Worm (Caenorhabditis elegans) whole organism, L4 larva: ENCODE results near the gene C35A5.11.

Source experiments
- D1046.2 ChIP-seq: fragments of 200-800 bp; sonication (Bioruptor generic); IDR thresholded peaks from 2 replicates; pipeline ENCODE4 v1.3.6; 2022; ENCODE audit warnings: missing genetic modification characterization, missing compliant biosample characterization
- F10B5.3 ChIP-seq: sonication (generic microtip); optimal IDR thresholded peaks from 2 replicates; lab custom pipeline; 2016; ENCODE audit warnings: mild to moderate bottlenecking, missing genetic modification characterization, missing compliant biosample characterization
- F26F4.8 ChIP-seq: fragments of 200-800 bp; sonication (Bioruptor generic); conservative IDR thresholded peaks from 2 replicates; pipeline ENCODE4 v1.3.6; 2022; ENCODE audit warnings: missing genetic modification characterization, missing compliant biosample characterization
- Y105C5A.15 ChIP-seq: fragments of 200-800 bp; sonication (Bioruptor generic); IDR thresholded peaks from 2 replicates; pipeline ENCODE4 v1.3.6; 2022; ENCODE audit warnings: missing genetic modification characterization, missing compliant biosample characterization
- Y75B8A.6 ChIP-seq: fragments of 200-800 bp; sonication (Bioruptor generic); IDR thresholded peaks from 2 replicates; pipeline ENCODE4 v1.3.6; 2022; ENCODE audit warnings: missing genetic modification reagents, missing genetic modification characterization, missing compliant biosample characterization
- ZK337.2 ChIP-seq: fragments of 200-800 bp; sonication (Bioruptor generic); IDR thresholded peaks from 2 replicates; pipeline ENCODE4 v1.3.6; 2022; ENCODE audit warnings: missing genetic modification reagents, missing genetic modification characterization, missing compliant biosample characterization
- ZK546.5 ChIP-seq, 2 experiments: sonication (generic microtip); optimal IDR thresholded peaks; 2 replicates each; lab custom pipeline; 2017; ENCODE audit warnings: missing biosample characterization in 2 of 2, missing genetic modification characterization in 2 of 2
- aha-1 ChIP-seq: fragments of 150-350 bp; peaks from one replicate; lab custom pipeline; 2014; ENCODE audit warnings: missing biosample characterization, missing genetic modification characterization
- aly-2 ChIP-seq: sonication (generic microtip); optimal IDR thresholded peaks from 2 replicates; lab custom pipeline; 2018; ENCODE audit warnings: missing biosample characterization, missing genetic modification characterization
- ama-1 ChIP-seq: fragments of 150-350 bp; optimal IDR thresholded peaks from 2 replicates; lab custom pipeline; 2014; ENCODE audit warnings: inconsistent platforms, mixed read lengths
- ceh-20 ChIP-seq: fragments of 200-800 bp; sonication (Bioruptor generic); IDR thresholded peaks from 2 replicates; pipeline ENCODE4 v1.3.6; 2022; ENCODE audit warnings: missing genetic modification reagents, missing genetic modification characterization, missing compliant biosample characterization
- ceh-28 ChIP-seq: fragments of 150-350 bp; optimal IDR thresholded peaks from 2 replicates; lab custom pipeline; 2014; ENCODE audit warnings: missing biosample characterization, missing genetic modification reagents, missing genetic modification characterization
- ceh-44 ChIP-seq: fragments of 200-800 bp; sonication (Bioruptor generic); IDR thresholded peaks from 2 replicates; pipeline ENCODE4 v1.3.6; 2022; ENCODE audit warnings: missing genetic modification reagents, missing genetic modification characterization, missing compliant biosample characterization
- ceh-62 ChIP-seq: sonication (generic microtip); optimal IDR thresholded peaks from 2 replicates; lab custom pipeline; 2017; ENCODE audit warnings: missing biosample characterization, missing genetic modification characterization
- daf-12 ChIP-seq: fragments of 150-350 bp; optimal IDR thresholded peaks from 2 replicates; lab custom pipeline; 2014; ENCODE audit warnings: missing biosample characterization, missing genetic modification reagents, missing genetic modification characterization
- daf-19 ChIP-seq: fragments of 200-800 bp; sonication (Bioruptor generic); conservative IDR thresholded peaks from 2 replicates; pipeline ENCODE4 v1.3.6; 2022; ENCODE audit warnings: missing genetic modification characterization, missing compliant biosample characterization
- dmd-6 ChIP-seq: fragments of 200-800 bp; sonication (Bioruptor generic); IDR thresholded peaks from 2 replicates; pipeline ENCODE4 v1.3.6; 2022; ENCODE audit warnings: missing genetic modification reagents, missing genetic modification characterization, missing compliant biosample characterization
- dmd-8 ChIP-seq: fragments of 200-800 bp; sonication (Bioruptor generic); IDR thresholded peaks from 2 replicates; pipeline ENCODE4 v1.3.6; 2022; ENCODE audit warnings: missing genetic modification characterization, missing compliant biosample characterization
- dmd-9 ChIP-seq: fragments of 200-800 bp; sonication (Bioruptor generic); IDR thresholded peaks from 2 replicates; pipeline ENCODE4 v1.3.6; 2022; ENCODE audit warnings: missing genetic modification reagents, missing genetic modification characterization, missing compliant biosample characterization
- duxl-1 ChIP-seq: sonication (generic microtip); optimal IDR thresholded peaks from 2 replicates; lab custom pipeline; 2016; ENCODE audit warnings: mild to moderate bottlenecking, missing genetic modification characterization, moderate library complexity, missing compliant biosample characterization; ENCODE audit not compliant: poor library complexity
- dve-1 ChIP-seq: sonication (generic microtip); optimal IDR thresholded peaks from 2 replicates; lab custom pipeline; 2017; ENCODE audit warnings: antibody characterized with exemption, mild to moderate bottlenecking, missing genetic modification characterization, missing compliant biosample characterization; ENCODE audit not compliant: insufficient read depth
- egl-27 ChIP-seq: sonication (generic microtip); optimal IDR thresholded peaks from 3 replicates; lab custom pipeline; 2017; ENCODE audit warnings: missing biosample characterization, missing genetic modification reagents, missing genetic modification characterization
- egl-43 ChIP-seq: fragments of 200-800 bp; sonication (Bioruptor generic); IDR thresholded peaks from 2 replicates; pipeline ENCODE4 v1.3.6; 2022; ENCODE audit warnings: missing genetic modification reagents, missing genetic modification characterization, missing compliant biosample characterization
- gei-8 ChIP-seq: fragments of 200-800 bp; sonication (Bioruptor generic); optimal IDR thresholded peaks from 2 replicates; lab custom pipeline; 2018; ENCODE audit warnings: mild to moderate bottlenecking, missing genetic modification characterization, missing compliant biosample characterization
- hif-1 ChIP-seq, 2 experiments: sonication (generic microtip); optimal IDR thresholded peaks; 2 replicates each; lab custom pipeline; 2016 to 2017; ENCODE audit warnings: missing compliant biosample characterization in 2 of 2, missing genetic modification characterization in 2 of 2, missing genetic modification reagents in 2 of 2, missing genotype in 2 of 2, mild to moderate bottlenecking in 1 of 2
- hlh-11 ChIP-seq: fragments of 200-800 bp; sonication (Bioruptor generic); optimal IDR thresholded peaks from 2 replicates; lab custom pipeline; 2018; ENCODE audit warnings: mild to moderate bottlenecking, missing genetic modification characterization, missing compliant biosample characterization
- hlh-30 ChIP-seq: sonication (generic microtip); optimal IDR thresholded peaks from 2 replicates; lab custom pipeline; 2017; ENCODE audit warnings: antibody characterized with exemption, mild to moderate bottlenecking, missing genetic modification characterization, missing compliant biosample characterization; ENCODE audit not compliant: insufficient read depth
- lin-38 ChIP-seq: fragments of 200-800 bp; sonication (Bioruptor generic); IDR thresholded peaks from 2 replicates; pipeline ENCODE4 v1.3.6; 2022; ENCODE audit warnings: missing genetic modification reagents, missing genetic modification characterization, missing compliant biosample characterization
- lsy-2 ChIP-seq, 2 experiments: fragments of 150-350 bp in 1 of 2; sonication (generic microtip) in 1 of 2; optimal IDR thresholded peaks; 2 replicates each; lab custom pipeline; 2014 to 2017; ENCODE audit warnings: missing biosample characterization in 2 of 2, missing genetic modification characterization in 2 of 2
- madf-5 ChIP-seq, 2 experiments: fragments of 200-800 bp; sonication (Bioruptor generic); IDR thresholded peaks; 2 replicates each; pipeline ENCODE4 v1.3.6; 2022; ENCODE audit warnings: missing compliant biosample characterization in 2 of 2, missing genetic modification characterization in 2 of 2
- madf-9 ChIP-seq: fragments of 200-800 bp; sonication (Bioruptor generic); conservative IDR thresholded peaks from 2 replicates; pipeline ENCODE4 v1.3.6; 2022; ENCODE audit warnings: missing genetic modification reagents, missing genetic modification characterization, missing compliant biosample characterization
- mxl-3 ChIP-seq: fragments of 200-800 bp; sonication (Bioruptor generic); optimal IDR thresholded peaks from 2 replicates; lab custom pipeline; 2018; ENCODE audit warnings: mild to moderate bottlenecking, missing genetic modification characterization, missing compliant biosample characterization
- nhr-102 ChIP-seq: sonication (generic microtip); optimal IDR thresholded peaks from 2 replicates; lab custom pipeline; 2016; ENCODE audit warnings: mild to moderate bottlenecking, missing genetic modification characterization, moderate library complexity, missing compliant biosample characterization
- nhr-25 ChIP-seq: sonication (generic microtip); optimal IDR thresholded peaks from 2 replicates; lab custom pipeline; 2017; ENCODE audit warnings: missing genetic modification characterization, mild to moderate bottlenecking, missing compliant biosample characterization, antibody characterized with exemption, moderate library complexity, borderline replicate concordance; ENCODE audit not compliant: insufficient read depth
- nhr-28 ChIP-seq: fragments of 150-350 bp; optimal IDR thresholded peaks from 2 replicates; lab custom pipeline; 2014; ENCODE audit warnings: missing biosample characterization, missing genetic modification characterization
- nhr-42 ChIP-seq: fragments of 200-800 bp; sonication (Bioruptor generic); IDR thresholded peaks from 2 replicates; pipeline ENCODE4 v1.3.6; 2022; ENCODE audit warnings: missing genetic modification characterization, missing compliant biosample characterization
- nhr-48 ChIP-seq: sonication (generic microtip); optimal IDR thresholded peaks from 2 replicates; lab custom pipeline; 2016; ENCODE audit warnings: mild to moderate bottlenecking, missing genetic modification characterization, missing compliant biosample characterization
- nhr-6 ChIP-seq: fragments of 150-350 bp; optimal IDR thresholded peaks from 2 replicates; lab custom pipeline; 2014; ENCODE audit warnings: missing biosample characterization, missing genetic modification characterization
- nhr-76 ChIP-seq: fragments of 150-350 bp; optimal IDR thresholded peaks from 2 replicates; lab custom pipeline; 2014; ENCODE audit warnings: missing biosample characterization, missing genetic modification characterization
- nhr-77 ChIP-seq: fragments of 150-350 bp; optimal IDR thresholded peaks from 2 replicates; lab custom pipeline; 2014; ENCODE audit warnings: missing biosample characterization, missing genetic modification characterization
- php-3 ChIP-seq: fragments of 200-800 bp; sonication (Bioruptor generic); IDR thresholded peaks from 2 replicates; pipeline ENCODE4 v1.3.6; 2022; ENCODE audit warnings: missing genetic modification reagents, missing genetic modification characterization, missing compliant biosample characterization
- snpc-4 ChIP-seq: fragments of 150-350 bp; optimal IDR thresholded peaks from 2 replicates; lab custom pipeline; 2014; ENCODE audit warnings: missing biosample characterization, missing genetic modification characterization
- unc-39 ChIP-seq: sonication (generic microtip); optimal IDR thresholded peaks from 2 replicates; lab custom pipeline; 2017; ENCODE audit warnings: missing biosample characterization, missing genetic modification characterization
- unc-62 ChIP-seq, 3 experiments: fragments of 150-350 bp in 1 of 3; sonication (generic microtip); optimal IDR thresholded peaks in 2 of 3; peaks in 1 of 3; 1 replicate in 1 of 3; 2 replicates in 2 of 3; lab custom pipeline; 2014 to 2017; ENCODE audit warnings: missing biosample characterization in 3 of 3, missing genetic modification characterization in 3 of 3, missing genetic modification reagents in 3 of 3, missing genotype in 1 of 3
- zag-1 ChIP-seq: fragments of 150-350 bp; optimal IDR thresholded peaks from 2 replicates; lab custom pipeline; 2014; ENCODE audit warnings: missing biosample characterization, missing genetic modification characterization
- zip-2 ChIP-seq: fragments of 150-350 bp; optimal IDR thresholded peaks from 2 replicates; lab custom pipeline; 2014; ENCODE audit warnings: missing biosample characterization, missing genetic modification characterization
- ztf-11 ChIP-seq: fragments of 150-350 bp; optimal IDR thresholded peaks from 2 replicates; lab custom pipeline; 2014; ENCODE audit warnings: missing biosample characterization, missing genetic modification characterization

The C35A5.11 gene

DNA sequence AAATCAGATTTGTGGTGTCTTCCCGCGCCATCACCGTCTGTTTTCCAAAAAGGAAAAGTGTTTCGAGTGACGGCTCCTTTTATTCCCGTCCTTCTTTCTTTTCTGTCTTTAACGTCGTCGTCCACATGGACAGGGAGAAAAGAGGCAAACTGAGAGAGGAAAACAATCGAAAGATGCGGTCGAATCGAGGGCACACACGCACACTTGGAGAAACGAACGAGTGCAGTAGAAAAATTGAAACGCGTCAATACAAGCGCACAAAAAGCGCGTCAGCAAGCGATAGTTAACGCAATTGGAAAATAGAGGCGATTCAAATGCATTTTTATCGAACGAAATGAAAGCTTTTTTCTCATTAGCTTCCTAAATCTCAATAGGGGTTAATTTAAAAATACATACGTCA, 33.9 kb upstream of the C35A5.11 start (continued):
- TF ChIP-seq nhr-42 (GFP tag; lab: Robert Waterston, UW): peak; percentile 71; the same call in 1 of the 2 replicates
- peak in 1 of 2 experiments; percentile 99 for TF ChIP-seq unc-62 (GFP tag; optimal IDR thresholded peaks at IDR 0.05 in 1 of 2; lab: Kevin White, UChicago)
- no peak for TF ChIP-seq unc-62 (tag; optimal IDR thresholded peaks at IDR 0.05; lab: Kevin White, UChicago)
- TF ChIP-seq daf-19 (GFP tag; lab: Robert Waterston, UW): peak; percentile 86
- TF ChIP-seq ZK546.5 (tag; optimal IDR thresholded peaks at IDR 0.05; lab: Kevin White, UChicago): peak in 1 of 2 experiments; percentile 3
- TF ChIP-seq gei-8 (GFP tag; lab: Kevin White, UChicago): no peak
- TF ChIP-seq hlh-11 (tag; lab: Kevin White, UChicago): peak; percentile 89
- no peak for TF ChIP-seq Y105C5A.15 (GFP tag; lab: Robert Waterston, UW)
- no peak for TF ChIP-seq madf-5 (GFP tag; IDR thresholded peaks at IDR 0.05; lab: Robert Waterston, UW)
- peak; percentile 82 for TF ChIP-seq duxl-1
- no peak for TF ChIP-seq unc-39 (tag; lab: Kevin White, UChicago)
- no peak for TF ChIP-seq dmd-8 (GFP tag; lab: Robert Waterston, UW)
- TF ChIP-seq aly-2: no peak
- TF ChIP-seq aha-1: peak; percentile 96
- TF ChIP-seq daf-12 (tag; lab: Kevin White, UChicago): no peak
- no peak for TF ChIP-seq zip-2 (tag; lab: Kevin White, UChicago)
- peak; percentile 55 for TF ChIP-seq nhr-6 (tag; lab: Kevin White, UChicago)
- TF ChIP-seq nhr-25 (tag; lab: Kevin White, UChicago): peak; percentile 12
- TF ChIP-seq egl-27: no peak
- peak; percentile 87 for TF ChIP-seq hlh-30 (tag; lab: Kevin White, UChicago)
- peak; percentile 75 to 93 for TF ChIP-seq lsy-2 (tag; optimal IDR thresholded peaks at IDR 0.05; lab: Kevin White, UChicago)
- no peak for TF ChIP-seq ZK337.2 (GFP tag; lab: Robert Waterston, UW)
- no peak for TF ChIP-seq ceh-62 (tag; lab: Kevin White, UChicago)

DNA sequence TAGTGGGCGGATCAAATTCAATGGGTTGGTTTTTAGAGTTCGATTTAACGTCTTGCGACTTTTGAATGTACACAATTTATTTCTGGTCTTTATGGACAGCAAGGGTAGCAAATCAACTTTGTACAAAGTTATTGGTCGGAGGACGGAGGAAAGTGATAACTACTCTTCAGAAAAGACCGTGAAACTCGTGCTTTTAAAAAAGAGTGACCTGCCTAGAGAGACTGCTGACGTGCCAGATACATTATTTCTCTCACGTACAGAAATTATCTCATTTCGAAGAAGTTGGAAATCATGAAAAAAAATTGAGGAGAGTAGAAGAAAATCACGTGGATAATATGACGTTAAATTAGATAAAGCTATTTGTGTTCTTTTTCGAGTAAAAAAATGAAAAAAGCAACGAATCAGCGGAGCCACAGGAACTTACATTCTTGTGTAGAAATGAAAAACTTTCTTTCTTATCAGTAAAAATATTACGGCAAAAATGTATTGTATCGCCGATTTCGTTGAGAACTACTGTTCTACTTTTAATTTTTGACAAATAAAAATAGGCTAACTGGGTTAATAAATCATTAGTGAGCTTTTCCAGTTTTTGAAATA, 33.3 kb upstream of the C35A5.11 start, which contains the start of gene ppm-1.A:
Gene ppm-1.A, minus strand, starts transcription at position 294 of the 597 bp plus-strand sequence.
- TF ChIP-seq lsy-2 (tag; optimal IDR thresholded peaks at IDR 0.05; lab: Kevin White, UChicago) (peak in 1 of 2 experiments; percentile 21), nhr-77 (tag; lab: Kevin White, UChicago) (peak; percentile 54), dmd-8 (GFP tag; lab: Robert Waterston, UW) (no peak), madf-9 (GFP tag; lab: Robert Waterston, UW) (no peak), hif-1 (tag; optimal IDR thresholded peaks at IDR 0.05; lab: Kevin White, UChicago) (peak in 1 of 2 experiments; percentile 63), egl-43 (GFP tag; lab: Robert Waterston, UW) (no peak), Y75B8A.6 (GFP tag; lab: Robert Waterston, UW) (no peak), nhr-48 (tag; lab: Kevin White, UChicago) (no peak), F26F4.8 (GFP tag; lab: Robert Waterston, UW) (no peak), hlh-30 (tag; lab: Kevin White, UChicago) (peak; percentile 82), zag-1 (tag; lab: Kevin White, UChicago) (no peak), ZK546.5 (tag; optimal IDR thresholded peaks at IDR 0.05; lab: Kevin White, UChicago) (no peak), nhr-76 (tag; lab: Kevin White, UChicago) (no peak), ama-1 (peak; percentile 18), ceh-28 (tag; lab: Kevin White, UChicago) (no peak), lin-38 (GFP tag; lab: Robert Waterston, UW) (no peak), snpc-4 (no peak), ceh-20 (peak; percentile 20; the same call in 1 of the 2 replicates), dmd-6 (GFP tag; lab: Robert Waterston, UW) (peak; percentile 46), hlh-11 (tag; lab: Kevin White, UChicago) (peak; percentile 35), dmd-9 (GFP tag; lab: Robert Waterston, UW) (no peak), ztf-11 (tag; lab: Kevin White, UChicago) (no peak), ceh-44 (no peak), nhr-28 (peak; percentile 64), nhr-102 (tag; lab: Kevin White, UChicago) (no peak), D1046.2 (GFP tag; lab: Robert Waterston, UW) (no peak), dve-1 (tag; lab: Kevin White, UChicago) (peak; percentile 30), mxl-3 (no peak), F10B5.3 (tag; lab: Kevin White, UChicago) (no peak), aha-1 (no peak), php-3 (GFP tag; lab: Robert Waterston, UW) (no peak), unc-62 (GFP tag; optimal IDR thresholded peaks at IDR 0.05 in 1 of 2; lab: Kevin White, UChicago) (peak in 1 of 2 experiments; percentile 93), unc-62 (tag; optimal IDR thresholded peaks at IDR 0.05; lab: Kevin White, UChicago) (no peak)
